Fruit fly (Drosophila melanogaster): ENCODE data around the gene CG42814.

DNA sequence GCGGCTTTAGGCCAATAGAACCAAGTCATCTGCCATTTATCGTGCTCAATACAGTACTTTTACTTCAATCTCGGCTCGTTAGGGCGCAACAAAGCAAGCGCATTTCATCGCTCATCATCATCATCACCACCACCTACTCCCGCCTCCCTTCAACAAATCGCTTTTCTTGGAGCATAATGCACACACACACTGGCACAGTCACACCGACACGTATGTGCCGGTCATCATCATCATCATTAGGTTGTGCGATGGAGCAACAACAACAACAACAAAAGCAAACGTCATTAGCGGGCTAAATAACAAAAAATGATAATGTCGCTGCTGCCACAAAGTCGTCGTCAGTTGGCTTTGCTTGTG is 16.1 kb upstream of the CG42814 start:
- no peak for TF ChIP-seq gl (tag; optimal IDR thresholded peaks at IDR 0.05)
- no peak for TF ChIP-seq CG10348 (GFP tag; IDR thresholded peaks at IDR 0.05)
- TF ChIP-seq D1 (tag; optimal IDR thresholded peaks at IDR 0.05): no peak
- TF ChIP-seq CG32121 (GFP tag; IDR thresholded peaks at IDR 0.05): 0 out of 2 replicates have a peak, but pooled peaks have one; percentile 25
- TF ChIP-seq Snoo (tag; optimal IDR thresholded peaks at IDR 0.05): no peak
- no peak for TF ChIP-seq CG14655 (GFP tag; optimal IDR thresholded peaks at IDR 0.05)
- no peak for TF ChIP-seq CG17806 (tag; optimal IDR thresholded peaks at IDR 0.05)
- no peak for TF ChIP-seq Pif1B (GFP tag; optimal IDR thresholded peaks at IDR 0.05)
- no peak for TF ChIP-seq CG12605 (GFP tag; IDR thresholded peaks at IDR 0.05)
- no peak for TF ChIP-seq CG13204 (GFP tag; optimal IDR thresholded peaks at IDR 0.05)
- TF ChIP-seq CG9948 (tag; optimal IDR thresholded peaks at IDR 0.05): no peak
- no peak for TF ChIP-seq EcR (GFP tag; optimal IDR thresholded peaks at IDR 0.05)

Measured in whole organism, pupa.